Worm (Caenorhabditis elegans) whole organism, L1 larva: Measurements from ENCODE around the gene sucl-2.

Experiments used
- C04F5.9 ChIP-seq: sonication (generic microtip); optimal IDR thresholded peaks from 2 replicates; lab custom pipeline; 2016; ENCODE audit warnings: missing genetic modification characterization, missing compliant biosample characterization
- C34B4.2 ChIP-seq: sonication (generic microtip); optimal IDR thresholded peaks from 2 replicates; lab custom pipeline; 2017; ENCODE audit warnings: mild to moderate bottlenecking, missing genetic modification characterization, missing compliant biosample characterization
- aha-1 ChIP-seq: fragments of 150-350 bp; optimal IDR thresholded peaks from 2 replicates; lab custom pipeline; 2014; ENCODE audit warnings: missing biosample characterization, missing genetic modification characterization
- aly-2 ChIP-seq: fragments of 150-350 bp; optimal IDR thresholded peaks from 2 replicates; lab custom pipeline; 2014; ENCODE audit warnings: missing biosample characterization, missing genetic modification characterization
- blmp-1 ChIP-seq: fragments of 150-350 bp; optimal IDR thresholded peaks from 2 replicates; lab custom pipeline; 2014; ENCODE audit warnings: missing biosample characterization, missing genetic modification characterization
- ceh-63 ChIP-seq: fragments of 200-800 bp; sonication (Bioruptor generic); optimal IDR thresholded peaks from 2 replicates; lab custom pipeline; 2018; ENCODE audit warnings: mild to moderate bottlenecking, missing genetic modification characterization, missing compliant biosample characterization
- ceh-8 ChIP-seq: fragments of 200-800 bp; sonication (Bioruptor generic); optimal IDR thresholded peaks from 2 replicates; lab custom pipeline; 2018; ENCODE audit warnings: mild to moderate bottlenecking, missing genetic modification characterization, moderate library complexity, missing compliant biosample characterization
- ceh-90 ChIP-seq: sonication (generic microtip); optimal IDR thresholded peaks from 2 replicates; lab custom pipeline; 2016; ENCODE audit warnings: missing genetic modification characterization, missing compliant biosample characterization
- dpl-1 ChIP-seq, 3 experiments: fragments of 150-350 bp in 2 of 3; sonication (generic microtip) in 1 of 3; optimal IDR thresholded peaks; 2 replicates each; lab custom pipeline; 2014 to 2017; ENCODE audit warnings: missing biosample characterization in 3 of 3, missing genetic modification characterization in 3 of 3, missing genetic modification reagents in 3 of 3
- dsc-1 ChIP-seq: sonication (generic microtip); optimal IDR thresholded peaks from 2 replicates; lab custom pipeline; 2016; ENCODE audit warnings: mild to moderate bottlenecking, missing genetic modification characterization, missing compliant biosample characterization
- efl-1 ChIP-seq, 4 experiments: fragments of 150-350 bp; optimal IDR thresholded peaks in 3 of 4; peaks in 1 of 4; 1 replicate in 1 of 4; 2 replicates in 3 of 4; lab custom pipeline; 2014; ENCODE audit warnings: missing biosample characterization in 2 of 4, missing genetic modification characterization in 2 of 4, missing genetic modification reagents in 2 of 4
- efl-3 ChIP-seq: fragments of 200-800 bp; sonication (Bioruptor generic); optimal IDR thresholded peaks from 2 replicates; lab custom pipeline; 2018; ENCODE audit warnings: mild to moderate bottlenecking, missing genetic modification characterization, missing compliant biosample characterization
- egl-13 ChIP-seq: sonication (generic microtip); optimal IDR thresholded peaks from 2 replicates; lab custom pipeline; 2016; ENCODE audit warnings: missing genotype, missing genetic modification reagents, missing genetic modification characterization, missing compliant biosample characterization
- elt-2 ChIP-seq: sonication (generic microtip); optimal IDR thresholded peaks from 2 replicates; lab custom pipeline; 2016; ENCODE audit warnings: missing genetic modification characterization, mild to moderate bottlenecking, inconsistent platforms, missing compliant biosample characterization, missing genetic modification reagents
- elt-3 ChIP-seq, 6 experiments: fragments of 150-350 bp in 1 of 6; sonication (generic microtip); optimal IDR thresholded peaks; 2 replicates each; lab custom pipeline; 2017 to 2018; ENCODE audit warnings: missing biosample characterization in 6 of 6, missing genetic modification characterization in 6 of 6, inconsistent platforms in 1 of 6
- fkh-4 ChIP-seq: sonication (generic microtip); optimal IDR thresholded peaks from 2 replicates; lab custom pipeline; 2016; ENCODE audit warnings: missing compliant biosample characterization, missing genetic modification characterization, borderline replicate concordance
- grh-1 ChIP-seq: fragments of 200-800 bp; sonication (Bioruptor generic); IDR thresholded peaks from 2 replicates; pipeline ENCODE4 v1.3.6; 2022; ENCODE audit warnings: missing genetic modification reagents, missing genetic modification characterization, missing compliant biosample characterization
- hlh-17 ChIP-seq: fragments of 200-800 bp; sonication (Bioruptor generic); optimal IDR thresholded peaks from 2 replicates; lab custom pipeline; 2018; ENCODE audit warnings: missing genetic modification characterization, mild to moderate bottlenecking, missing compliant biosample characterization, moderate library complexity, borderline replicate concordance
- hlh-4 ChIP-seq: sonication (generic microtip); optimal IDR thresholded peaks from 2 replicates; lab custom pipeline; 2016; ENCODE audit warnings: mild to moderate bottlenecking, missing genetic modification characterization, missing compliant biosample characterization
- hpl-2 ChIP-seq: fragments of 150-350 bp; optimal IDR thresholded peaks from 2 replicates; lab custom pipeline; 2014; ENCODE audit warnings: missing biosample characterization, missing genetic modification reagents, missing genetic modification characterization
- lin-15B ChIP-seq: fragments of 150-350 bp; sonication (generic microtip); optimal IDR thresholded peaks from 3 replicates; lab custom pipeline; 2014; ENCODE audit warnings: missing biosample characterization, missing genetic modification characterization
- lin-35 ChIP-seq, 2 experiments: fragments of 150-350 bp; optimal IDR thresholded peaks; 2 replicates each; lab custom pipeline; 2014; ENCODE audit warnings: missing biosample characterization in 2 of 2, missing genetic modification characterization in 2 of 2, missing genetic modification reagents in 2 of 2
- lin-39 ChIP-seq: fragments of 150-350 bp; optimal IDR thresholded peaks from 2 replicates; lab custom pipeline; 2014; ENCODE audit warnings: missing biosample characterization, missing genetic modification reagents, missing genetic modification characterization
- lir-3 ChIP-seq: sonication (generic microtip); optimal IDR thresholded peaks from 2 replicates; lab custom pipeline; 2016; ENCODE audit warnings: mild to moderate bottlenecking, missing genetic modification characterization, moderate library complexity, missing compliant biosample characterization; ENCODE audit not compliant: poor library complexity
- mdl-1 ChIP-seq, 2 experiments: fragments of 150-350 bp; optimal IDR thresholded peaks; 2 replicates each; lab custom pipeline; 2014 to 2017; ENCODE audit warnings: missing biosample characterization in 2 of 2, missing genetic modification characterization in 2 of 2, inconsistent platforms in 1 of 2
- mef-2 ChIP-seq: fragments of 150-350 bp; optimal IDR thresholded peaks from 2 replicates; lab custom pipeline; 2014; ENCODE audit warnings: missing biosample characterization, missing genetic modification characterization
- mep-1 ChIP-seq: fragments of 150-350 bp; optimal IDR thresholded peaks from 2 replicates; lab custom pipeline; 2014; ENCODE audit warnings: missing biosample characterization, missing genetic modification characterization
- nhr-11 ChIP-seq: fragments of 150-350 bp; optimal IDR thresholded peaks from 2 replicates; lab custom pipeline; 2014; ENCODE audit warnings: missing biosample characterization, missing genetic modification characterization
- nhr-12 ChIP-seq: sonication (generic microtip); optimal IDR thresholded peaks from 2 replicates; lab custom pipeline; 2017; ENCODE audit warnings: missing biosample characterization, missing genetic modification characterization
- nhr-19 ChIP-seq: fragments of 200-800 bp; sonication (Bioruptor generic); conservative IDR thresholded peaks from 2 replicates; pipeline ENCODE4 v1.3.6; 2022; ENCODE audit warnings: missing genetic modification characterization, missing compliant biosample characterization
- nhr-20 ChIP-seq: sonication (generic microtip); optimal IDR thresholded peaks from 2 replicates; lab custom pipeline; 2016; ENCODE audit warnings: mild to moderate bottlenecking, missing genetic modification characterization, missing compliant biosample characterization
- nhr-71 ChIP-seq: sonication (generic microtip); optimal IDR thresholded peaks from 2 replicates; lab custom pipeline; 2016; ENCODE audit warnings: mild to moderate bottlenecking, missing genetic modification characterization, moderate library complexity, missing compliant biosample characterization
- nhr-76 ChIP-seq: sonication (generic microtip); optimal IDR thresholded peaks from 2 replicates; lab custom pipeline; 2017; ENCODE audit warnings: missing biosample characterization, missing genetic modification characterization
- nhr-90 ChIP-seq: sonication (generic microtip); optimal IDR thresholded peaks from 2 replicates; lab custom pipeline; 2016; ENCODE audit warnings: mild to moderate bottlenecking, missing genetic modification characterization, missing compliant biosample characterization; ENCODE audit not compliant: poor library complexity
- pqm-1 ChIP-seq: sonication (generic microtip); optimal IDR thresholded peaks from 3 replicates; lab custom pipeline; 2017; ENCODE audit warnings: missing biosample characterization, missing genetic modification characterization
- skn-1 ChIP-seq: fragments of 150-350 bp; optimal IDR thresholded peaks from 2 replicates; lab custom pipeline; 2014; ENCODE audit warnings: missing biosample characterization, missing genetic modification characterization
- snpc-4 ChIP-seq: fragments of 150-350 bp; optimal IDR thresholded peaks from 2 replicates; lab custom pipeline; 2014; ENCODE audit warnings: missing biosample characterization, missing genetic modification characterization
- swsn-7 ChIP-seq: sonication (generic microtip); optimal IDR thresholded peaks from 2 replicates; lab custom pipeline; 2016; ENCODE audit warnings: missing genetic modification characterization, missing compliant biosample characterization
- tbx-2 ChIP-seq: sonication (generic microtip); optimal IDR thresholded peaks from 2 replicates; lab custom pipeline; 2016; ENCODE audit warnings: missing genetic modification characterization, missing compliant biosample characterization
- unc-130 ChIP-seq: fragments of 150-350 bp; optimal IDR thresholded peaks from 2 replicates; lab custom pipeline; 2017; ENCODE audit warnings: missing biosample characterization, missing genetic modification characterization, inconsistent platforms
- unc-86 ChIP-seq: sonication (generic microtip); optimal IDR thresholded peaks from 2 replicates; lab custom pipeline; 2016; ENCODE audit warnings: missing genetic modification characterization, missing compliant biosample characterization
- vab-15 ChIP-seq: sonication (generic microtip); optimal IDR thresholded peaks from 2 replicates; lab custom pipeline; 2017; ENCODE audit warnings: missing genotype, mild to moderate bottlenecking, missing genetic modification characterization, missing compliant biosample characterization
- xbp-1 ChIP-seq: sonication (generic microtip); optimal IDR thresholded peaks from 2 replicates; lab custom pipeline; 2016; ENCODE audit warnings: missing genetic modification characterization, missing compliant biosample characterization
- ztf-4 ChIP-seq: fragments of 150-350 bp; optimal IDR thresholded peaks from 2 replicates; lab custom pipeline; 2014; ENCODE audit warnings: missing biosample characterization, missing genetic modification characterization

Gene sucl-2

ce11 chrIII:896904-897303 lies 4.3 kb downstream of the sucl-2 start:
- TF ChIP-seq fkh-4 (tag; lab: Kevin White, UChicago) = no peak
- no peak for TF ChIP-seq mef-2 (tag; lab: Kevin White, UChicago)
- TF ChIP-seq snpc-4 (tag; lab: Kevin White, UChicago) = no peak
- TF ChIP-seq ztf-4 (tag; lab: Kevin White, UChicago) = no peak
- no peak for TF ChIP-seq nhr-11 (tag; lab: Kevin White, UChicago)

ce11 chrIII:895525-895924 lies 5.7 kb downstream of the sucl-2 start, which contains the start of the genes ztf-18 and F23H11.2:
TSS of gene ztf-18 (minus strand) at chrIII:895712.
TSS of gene F23H11.2 (plus strand) at chrIII:895747.
- TF ChIP-seq lin-15B (peak; percentile 1), blmp-1 (tag; lab: Kevin White, UChicago) (peak; percentile 37), efl-1 (optimal IDR thresholded peaks at IDR 0.05; lab: Kevin White, UChicago) (no peak), efl-1 (GFP tag; optimal IDR thresholded peaks at IDR 0.05 in 1 of 2; lab: Kevin White, UChicago) (peak; percentile 10 to 71), ceh-63 (GFP tag; lab: Kevin White, UChicago) (no peak), grh-1 (GFP tag; lab: Robert Waterston, UW) (no peak), dpl-1 (GFP tag; optimal IDR thresholded peaks at IDR 0.05; lab: Kevin White, UChicago) (peak in 2 of 3 experiments; percentile 7 to 18), aly-2 (tag; lab: Kevin White, UChicago) (no peak), lin-35 (GFP tag; optimal IDR thresholded peaks at IDR 0.05; lab: Kevin White, UChicago) (peak in 1 of 2 experiments; percentile 43)

DNA sequence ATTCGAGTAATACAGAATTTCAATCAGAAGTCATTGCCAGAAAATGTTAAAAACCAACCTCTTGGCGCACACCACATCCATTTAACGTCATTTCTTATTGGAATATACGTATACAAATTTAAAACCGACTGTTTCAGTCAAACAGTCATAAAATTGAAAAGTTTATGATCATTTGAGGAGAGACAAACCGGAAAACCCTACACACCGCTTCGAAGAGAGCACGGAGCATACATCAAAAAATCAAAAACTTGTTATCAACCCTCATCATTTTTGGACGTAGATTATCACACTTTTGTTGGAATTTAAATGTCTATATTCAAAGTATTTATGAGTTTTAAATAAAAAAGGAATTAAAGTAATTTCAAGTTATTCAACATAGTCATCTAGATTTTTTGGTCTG lies 10.2 kb downstream of the sucl-2 start, which contains the start of gene T24C4.10:
Gene T24C4.10, minus strand, starts transcription at position 230 of the 400 bp plus-strand sequence.
- TF ChIP-seq C34B4.2 (tag; lab: Kevin White, UChicago) = no peak
- no peak for TF ChIP-seq nhr-12
- no peak for TF ChIP-seq unc-130 (tag; lab: Kevin White, UChicago)
- no peak for TF ChIP-seq elt-3 (tag; optimal IDR thresholded peaks at IDR 0.05; lab: Kevin White, UChicago)
- peak in 1 of 2 experiments; percentile 10 for TF ChIP-seq lin-35 (GFP tag; optimal IDR thresholded peaks at IDR 0.05; lab: Kevin White, UChicago)
- no peak for TF ChIP-seq aha-1 (tag; lab: Kevin White, UChicago)

DNA sequence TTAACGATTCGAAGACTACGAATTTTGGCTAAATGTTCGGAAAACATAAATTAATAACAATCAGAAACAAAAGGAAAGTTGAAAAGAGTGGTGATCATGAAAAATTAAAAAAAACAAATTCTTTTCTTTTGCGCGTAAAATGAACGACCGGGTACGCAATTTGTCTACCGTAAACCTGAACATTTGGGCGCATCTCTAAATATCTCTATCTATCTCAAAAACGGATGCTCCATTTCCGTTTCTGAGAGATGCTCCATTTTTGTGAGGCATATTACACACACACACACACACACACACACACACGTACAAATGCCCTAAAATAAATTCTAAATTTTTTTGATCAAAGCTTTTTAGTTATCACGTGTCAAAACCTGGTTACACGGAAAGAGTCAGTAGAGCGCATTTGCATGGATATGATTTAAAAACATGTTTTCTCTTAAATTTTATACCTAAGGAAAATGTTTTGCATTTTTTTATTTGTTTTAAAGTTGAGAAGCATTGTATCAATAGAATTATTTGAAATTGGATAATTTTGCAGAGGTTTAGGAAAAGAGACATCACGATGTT lies 12.1 kb downstream of the sucl-2 start:
- no peak for TF ChIP-seq fkh-4 (tag; lab: Kevin White, UChicago)
- no peak for TF ChIP-seq nhr-90 (tag; lab: Kevin White, UChicago)
- TF ChIP-seq dpl-1 (GFP tag; optimal IDR thresholded peaks at IDR 0.05; lab: Kevin White, UChicago) = peak in 1 of 3 experiments; percentile 45
- TF ChIP-seq ceh-90 (tag; lab: Kevin White, UChicago) = no peak
- TF ChIP-seq elt-3 (tag; optimal IDR thresholded peaks at IDR 0.05; lab: Kevin White, UChicago) = no peak
- no peak for TF ChIP-seq nhr-20
- no peak for TF ChIP-seq grh-1 (GFP tag; lab: Robert Waterston, UW)
- no peak for TF ChIP-seq hlh-17 (GFP tag; lab: Kevin White, UChicago)
- peak in 1 of 2 experiments; percentile 1 for TF ChIP-seq mdl-1 (tag; optimal IDR thresholded peaks at IDR 0.05; lab: Kevin White, UChicago)
- TF ChIP-seq lir-3 (tag; lab: Kevin White, UChicago) = no peak
- TF ChIP-seq C34B4.2 (tag; lab: Kevin White, UChicago) = no peak
- no peak for TF ChIP-seq nhr-19
- no peak for TF ChIP-seq dsc-1 (tag; lab: Kevin White, UChicago)
- TF ChIP-seq skn-1 (tag; lab: Kevin White, UChicago) = peak; percentile 0
- no peak for TF ChIP-seq ceh-8 (GFP tag; lab: Kevin White, UChicago)
- peak; percentile 29 for TF ChIP-seq egl-13
- no peak for TF ChIP-seq hlh-4 (tag; lab: Kevin White, UChicago)
- TF ChIP-seq hpl-2 (GFP tag; lab: Kevin White, UChicago) = no peak
- no peak for TF ChIP-seq nhr-76 (tag; lab: Kevin White, UChicago)
- TF ChIP-seq lin-39 (tag; lab: Kevin White, UChicago) = no peak
- no peak for TF ChIP-seq swsn-7 (tag; lab: Kevin White, UChicago)
- no peak for TF ChIP-seq C04F5.9
- no peak for TF ChIP-seq tbx-2 (tag; lab: Kevin White, UChicago)
- TF ChIP-seq vab-15 (tag; lab: Kevin White, UChicago) = no peak
- TF ChIP-seq snpc-4 (tag; lab: Kevin White, UChicago) = no peak
- no peak for TF ChIP-seq unc-86
- no peak for TF ChIP-seq pqm-1 (tag; lab: Kevin White, UChicago)
- no peak for TF ChIP-seq efl-3 (GFP tag; lab: Kevin White, UChicago)
- peak; percentile 37 for TF ChIP-seq nhr-71 (tag; lab: Kevin White, UChicago)
- TF ChIP-seq mep-1 (tag; lab: Kevin White, UChicago) = no peak
- no peak for TF ChIP-seq aha-1 (tag; lab: Kevin White, UChicago)
- TF ChIP-seq xbp-1 = no peak
- no peak for TF ChIP-seq elt-2 (tag; lab: Kevin White, UChicago)
